Fruit fly (Drosophila melanogaster) whole organism, embryonic: ENCODE measurements around the gene Scgalpha.

Source experiments
- CG12104 ChIP-seq: fragments of 200-800 bp; sonication (Bioruptor generic); optimal IDR thresholded peaks from 3 replicates; lab custom pipeline; 2016; ENCODE audit warnings: missing biosample characterization, missing genetic modification characterization
- CG12219 ChIP-seq: fragments of 200-800 bp; sonication (Bioruptor generic); optimal IDR thresholded peaks from 3 replicates; lab custom pipeline; 2018; ENCODE audit warnings: missing biosample characterization, mild to moderate bottlenecking, missing genetic modification characterization
- CG12744 ChIP-seq: fragments of 200-800 bp; sonication (Bioruptor generic); optimal IDR thresholded peaks from 2 replicates; lab custom pipeline; 2016; ENCODE audit warnings: missing biosample characterization, missing genetic modification characterization
- CG14014 ChIP-seq: fragments of 200-800 bp; sonication (Bioruptor generic); IDR thresholded peaks from 2 replicates; pipeline ENCODE4 v1.3.6; 2022; ENCODE audit warnings: missing biosample characterization, missing genetic modification characterization
- CG1529 ChIP-seq: fragments of 200-800 bp; sonication (Bioruptor generic); optimal IDR thresholded peaks from 3 replicates; lab custom pipeline; 2018; ENCODE audit warnings: missing biosample characterization, missing genetic modification characterization
- CG15479 ChIP-seq: fragments of 200-800 bp; sonication (Bioruptor generic); optimal IDR thresholded peaks from 3 replicates; lab custom pipeline; 2019; ENCODE audit warnings: missing biosample characterization, mild to moderate bottlenecking, missing genetic modification characterization, moderate library complexity
- CG17328 ChIP-seq: fragments of 200-800 bp; sonication (Bioruptor generic); IDR thresholded peaks from 2 replicates; pipeline ENCODE4 v1.3.6; 2022; ENCODE audit warnings: missing biosample characterization, missing genetic modification characterization
- CG17802 ChIP-seq: fragments of 200-800 bp; sonication (Bioruptor generic); optimal IDR thresholded peaks from 2 replicates; lab custom pipeline; 2018; ENCODE audit warnings: missing biosample characterization, mild to moderate bottlenecking, missing genetic modification characterization, moderate library complexity
- CG2199 ChIP-seq: fragments of 200-800 bp; sonication (Bioruptor generic); IDR thresholded peaks from 3 replicates; pipeline ENCODE4 v1.3.6; 2022; ENCODE audit warnings: missing biosample characterization, missing genetic modification characterization
- CG2889 ChIP-seq: fragments of 200-800 bp; sonication (Bioruptor generic); IDR thresholded peaks from 3 replicates; pipeline ENCODE4 v1.3.6; 2022; ENCODE audit warnings: missing biosample characterization, missing genetic modification characterization
- CG32772 ChIP-seq: fragments of 200-800 bp; sonication (Bioruptor generic); IDR thresholded peaks from 2 replicates; pipeline ENCODE4 v1.3.6; 2022; ENCODE audit warnings: missing biosample characterization, missing genetic modification characterization
- CG34224 ChIP-seq: fragments of 200-800 bp; sonication (Bioruptor generic); IDR thresholded peaks from 3 replicates; pipeline ENCODE4 v1.3.6; 2022; ENCODE audit warnings: missing biosample characterization, missing genetic modification characterization; ENCODE audit not compliant: partially characterized antibody
- CG34376 ChIP-seq: fragments of 200-800 bp; sonication (Bioruptor generic); optimal IDR thresholded peaks from 2 replicates; lab custom pipeline; 2018; ENCODE audit warnings: missing biosample characterization, mild to moderate bottlenecking, missing genetic modification characterization
- CG4707 ChIP-seq: fragments of 200-800 bp; sonication (Bioruptor generic); optimal IDR thresholded peaks from 2 replicates; lab custom pipeline; 2018; ENCODE audit warnings: missing biosample characterization, mild to moderate bottlenecking, missing genetic modification characterization, moderate library complexity
- CG6272 ChIP-seq: fragments of 200-800 bp; sonication (Bioruptor generic); IDR thresholded peaks from 2 replicates; pipeline ENCODE4 v1.3.6; 2022; ENCODE audit warnings: missing biosample characterization, missing genetic modification characterization
- CG7745 ChIP-seq: fragments of 200-800 bp; sonication (Bioruptor generic); optimal IDR thresholded peaks from 2 replicates; lab custom pipeline; 2018; ENCODE audit warnings: missing biosample characterization, mild to moderate bottlenecking, missing genetic modification characterization, moderate library complexity
- CG7928 ChIP-seq: fragments of 200-800 bp; sonication (Bioruptor generic); optimal IDR thresholded peaks from 2 replicates; lab custom pipeline; 2017; ENCODE audit warnings: missing biosample characterization, mild to moderate bottlenecking, missing genetic modification characterization
- CG8290 ChIP-seq, 3 experiments: fragments of 200-800 bp; sonication (Bioruptor generic); optimal IDR thresholded peaks; 2 replicates each; lab custom pipeline; 2016 to 2019; ENCODE audit warnings: missing biosample characterization in 3 of 3, missing genetic modification characterization in 3 of 3, mild to moderate bottlenecking in 2 of 3, moderate library complexity in 1 of 3
- CG8765 ChIP-seq: fragments of 200-800 bp; sonication (Bioruptor generic); IDR thresholded peaks from 2 replicates; pipeline ENCODE4 v1.3.6; 2022; ENCODE audit warnings: missing biosample characterization, missing genetic modification characterization
- Camta ChIP-seq: fragments of 200-800 bp; sonication (Bioruptor generic); optimal IDR thresholded peaks from 2 replicates; lab custom pipeline; 2016; ENCODE audit warnings: missing biosample characterization, missing genetic modification characterization
- Ets65A ChIP-seq: fragments of 200-800 bp; sonication (Bioruptor generic); peaks from one replicate; lab custom pipeline; 2016; ENCODE audit warnings: missing biosample characterization, missing genetic modification characterization
- HLH4C ChIP-seq: fragments of 200-800 bp; sonication (Bioruptor generic); IDR thresholded peaks from 3 replicates; pipeline ENCODE4 v1.3.6; 2022; ENCODE audit warnings: missing biosample characterization, missing genetic modification characterization; ENCODE audit not compliant: partially characterized antibody
- Hmr ChIP-seq: fragments of 200-800 bp; sonication (Bioruptor generic); optimal IDR thresholded peaks from 3 replicates; lab custom pipeline; 2017; ENCODE audit warnings: mild to moderate bottlenecking, missing biosample characterization, missing genetic modification reagents, missing genetic modification characterization
- Sin3A ChIP-seq: fragments of >200 bp; optimal IDR thresholded peaks from 2 replicates; lab custom pipeline; 2018
- YL-1 ChIP-seq: fragments of 200-800 bp; sonication (Bioruptor generic); optimal IDR thresholded peaks from 3 replicates; lab custom pipeline; 2017; ENCODE audit warnings: missing biosample characterization, mild to moderate bottlenecking, missing genetic modification characterization
- ash1 ChIP-seq: fragments of 200-800 bp; sonication (Bioruptor generic); optimal IDR thresholded peaks from 2 replicates; lab custom pipeline; 2018; ENCODE audit warnings: missing biosample characterization, mild to moderate bottlenecking, missing genetic modification characterization
- bbx ChIP-seq: fragments of 200-800 bp; sonication (Bioruptor generic); IDR thresholded peaks from 2 replicates; pipeline ENCODE4 v1.3.6; 2022; ENCODE audit warnings: missing biosample characterization, missing genetic modification characterization; ENCODE audit not compliant: partially characterized antibody
- chif ChIP-seq, 2 experiments: fragments of 200-800 bp; sonication (Bioruptor generic); optimal IDR thresholded peaks; 3 replicates each; lab custom pipeline; 2016; ENCODE audit warnings: missing biosample characterization in 2 of 2, missing genetic modification characterization in 2 of 2
- chinmo ChIP-seq: fragments of 200-800 bp; sonication (Bioruptor generic); IDR thresholded peaks from 4 replicates; pipeline ENCODE4 v1.3.6; 2022; ENCODE audit warnings: missing biosample characterization, missing genetic modification characterization; ENCODE audit not compliant: partially characterized antibody
- crol ChIP-seq: fragments of 200-800 bp; sonication (Bioruptor generic); IDR thresholded peaks from 2 replicates; pipeline ENCODE4 v1.3.6; 2022; ENCODE audit warnings: missing biosample characterization, missing genetic modification characterization
- dmrt99B ChIP-seq: fragments of 200-800 bp; sonication (Bioruptor generic); optimal IDR thresholded peaks from 2 replicates; lab custom pipeline; 2018; ENCODE audit warnings: missing biosample characterization, mild to moderate bottlenecking, missing genetic modification characterization, moderate library complexity
- dysf ChIP-seq: fragments of 200-800 bp; sonication (Bioruptor generic); IDR thresholded peaks from 3 replicates; pipeline ENCODE4 v1.3.6; 2022; ENCODE audit warnings: missing biosample characterization, missing genetic modification characterization
- ems ChIP-seq: fragments of 200-800 bp; sonication (Bioruptor generic); optimal IDR thresholded peaks from 3 replicates; lab custom pipeline; 2016; ENCODE audit warnings: missing biosample characterization, missing genetic modification characterization
- ewg ChIP-seq: fragments of 200-800 bp; sonication (Bioruptor generic); optimal IDR thresholded peaks from 3 replicates; lab custom pipeline; 2017; ENCODE audit warnings: mild to moderate bottlenecking, missing biosample characterization, missing genetic modification reagents, missing genetic modification characterization
- exex ChIP-seq: fragments of 200-800 bp; sonication (Bioruptor generic); optimal IDR thresholded peaks from 4 replicates; lab custom pipeline; 2018; ENCODE audit warnings: missing biosample characterization, mild to moderate bottlenecking, missing genetic modification characterization, moderate library complexity
- fd64A ChIP-seq: fragments of 200-800 bp; sonication (Bioruptor generic); optimal IDR thresholded peaks from 3 replicates; lab custom pipeline; 2018; ENCODE audit warnings: missing biosample characterization, mild to moderate bottlenecking, missing genetic modification characterization
- gfzf ChIP-seq: fragments of 200-800 bp; sonication (Bioruptor generic); optimal IDR thresholded peaks from 2 replicates; lab custom pipeline; 2016; ENCODE audit warnings: missing biosample characterization, mild to moderate bottlenecking, missing genetic modification characterization, moderate library complexity
- hb ChIP-seq: fragments of 200-800 bp; sonication (Bioruptor generic); IDR thresholded peaks from 3 replicates; pipeline ENCODE4 v1.3.6; 2022; ENCODE audit warnings: missing biosample characterization, missing genetic modification characterization; ENCODE audit not compliant: partially characterized antibody
- kay ChIP-seq: fragments of 200-800 bp; sonication (Bioruptor generic); optimal IDR thresholded peaks from 2 replicates; lab custom pipeline; 2016; ENCODE audit warnings: missing biosample characterization, missing genetic modification characterization
- lab ChIP-seq: fragments of 200-800 bp; sonication (Bioruptor generic); optimal IDR thresholded peaks from 3 replicates; lab custom pipeline; 2017; ENCODE audit warnings: missing biosample characterization, missing genetic modification characterization, mild to moderate bottlenecking, moderate library complexity, missing genetic modification reagents
- psq ChIP-seq: fragments of 200-800 bp; sonication (Bioruptor generic); optimal IDR thresholded peaks from 2 replicates; lab custom pipeline; 2017; ENCODE audit warnings: missing biosample characterization, missing genetic modification characterization
- row ChIP-seq: fragments of 200-800 bp; sonication (Bioruptor generic); IDR thresholded peaks from 3 replicates; pipeline ENCODE4 v1.3.6; 2022; ENCODE audit warnings: missing biosample characterization, missing genetic modification characterization
- run ChIP-seq: fragments of 200-800 bp; sonication (Bioruptor generic); optimal IDR thresholded peaks from 3 replicates; lab custom pipeline; 2018; ENCODE audit warnings: missing biosample characterization, mild to moderate bottlenecking, missing genetic modification characterization
- seq ChIP-seq: fragments of 200-800 bp; sonication (Bioruptor generic); IDR thresholded peaks from 2 replicates; pipeline ENCODE4 v1.3.6; 2022; ENCODE audit warnings: missing biosample characterization, missing genetic modification characterization
- tap ChIP-seq: fragments of 200-800 bp; optimal IDR thresholded peaks from 3 replicates; lab custom pipeline; 2019; ENCODE audit warnings: missing biosample characterization, mild to moderate bottlenecking, missing genetic modification characterization, moderate library complexity
- tup ChIP-seq: fragments of 200-800 bp; sonication (Bioruptor generic); optimal IDR thresholded peaks from 2 replicates; lab custom pipeline; 2016; ENCODE audit warnings: missing biosample characterization, mild to moderate bottlenecking, missing genetic modification characterization, moderate library complexity
- unpg ChIP-seq: fragments of 200-800 bp; sonication (Bioruptor generic); optimal IDR thresholded peaks from 3 replicates; lab custom pipeline; 2018; ENCODE audit warnings: missing biosample characterization, mild to moderate bottlenecking, missing genetic modification characterization, moderate library complexity
- wor ChIP-seq: fragments of 200-800 bp; sonication (Bioruptor generic); IDR thresholded peaks from 2 replicates; pipeline ENCODE4 v1.3.6; 2022; ENCODE audit warnings: missing biosample characterization, missing genetic modification characterization
- yki ChIP-seq: fragments of >200 bp; optimal IDR thresholded peaks from 3 replicates; lab custom pipeline; 2018
- zfh2 ChIP-seq: fragments of 200-800 bp; sonication (Bioruptor generic); optimal IDR thresholded peaks from 2 replicates; lab custom pipeline; 2016; ENCODE audit warnings: missing biosample characterization, missing genetic modification characterization

Scgalpha gene

dm6 chr2L:8279400-8280065 lies 23.7 kb upstream of the Scgalpha start (continued):
- no peak for TF ChIP-seq HLH4C
- TF ChIP-seq yki (lab: Kevin White, UChicago) = no peak
- no peak for TF ChIP-seq gfzf (GFP tag; lab: Kevin White, UChicago)
- TF ChIP-seq Ets65A (GFP tag; lab: Kevin White, UChicago) = peak; percentile 79
- TF ChIP-seq CG17328 (GFP tag; lab: Robert Waterston, UW) = peak; percentile 82
- TF ChIP-seq seq (GFP tag; lab: Robert Waterston, UW) = no peak
- TF ChIP-seq CG14014 (GFP tag; lab: Robert Waterston, UW) = no peak
- no peak for TF ChIP-seq exex (tag; lab: Kevin White, UChicago)
- no peak for TF ChIP-seq kay (GFP tag; lab: Kevin White, UChicago)
- peak; percentile 69 for TF ChIP-seq row (GFP tag; lab: Robert Waterston, UW)
- peak; percentile 46 for TF ChIP-seq tap
- no peak for TF ChIP-seq chinmo (GFP tag; lab: Robert Waterston, UW)
- no peak; the same call in 1 of the 2 replicates for TF ChIP-seq wor (GFP tag; lab: Robert Waterston, UW)
- peak; percentile 52 for TF ChIP-seq CG1529 (GFP tag; lab: Kevin White, UChicago)
- TF ChIP-seq CG34224 (GFP tag; lab: Robert Waterston, UW) = no peak
- TF ChIP-seq psq (GFP tag; lab: Kevin White, UChicago) = no peak
- peak; percentile 64 for TF ChIP-seq CG8290 (GFP tag; optimal IDR thresholded peaks at IDR 0.05; lab: Kevin White, UChicago)
- TF ChIP-seq CG8290 (tag; optimal IDR thresholded peaks at IDR 0.05; lab: Kevin White, UChicago) = no peak
- peak; percentile 45 to 78 for TF ChIP-seq chif (GFP tag; optimal IDR thresholded peaks at IDR 0.05; lab: Kevin White, UChicago)
- TF ChIP-seq fd64A (GFP tag; lab: Kevin White, UChicago) = peak; percentile 45
- TF ChIP-seq unpg (GFP tag; lab: Kevin White, UChicago) = peak; percentile 76
- peak; percentile 38 for TF ChIP-seq CG12104
- peak; percentile 51 for TF ChIP-seq CG12219 (GFP tag; lab: Kevin White, UChicago)
- no peak for TF ChIP-seq CG15479 (GFP tag; lab: Kevin White, UChicago)
- peak; percentile 44 for TF ChIP-seq ewg (GFP tag; lab: Kevin White, UChicago)
- peak; percentile 33; the same call in 1 of the 3 replicates for TF ChIP-seq dysf (GFP tag; lab: Robert Waterston, UW)
- TF ChIP-seq CG34376 (GFP tag; lab: Kevin White, UChicago) = no peak
- peak; percentile 33 for TF ChIP-seq CG17802
- TF ChIP-seq CG2199 (GFP tag; lab: Robert Waterston, UW) = peak; percentile 81; the same call in 2 of the 3 replicates
- TF ChIP-seq crol (GFP tag; lab: Robert Waterston, UW) = peak; percentile 32; the same call in 1 of the 2 replicates
- 0 out of 2 replicates have a peak, but pooled peaks have one; percentile 26 for TF ChIP-seq CG32772 (GFP tag; lab: Robert Waterston, UW)
- no peak for TF ChIP-seq zfh2
- no peak for TF ChIP-seq YL-1 (GFP tag; lab: Kevin White, UChicago)
- no peak for TF ChIP-seq hb (GFP tag; lab: Robert Waterston, UW)
- peak; percentile 44 for TF ChIP-seq CG6272 (GFP tag; lab: Robert Waterston, UW)
- TF ChIP-seq Camta = peak; percentile 60
- peak; percentile 41 for TF ChIP-seq tup (GFP tag; lab: Kevin White, UChicago)
- peak; percentile 30 for TF ChIP-seq ems (GFP tag; lab: Kevin White, UChicago)
- TF ChIP-seq bbx (GFP tag; lab: Robert Waterston, UW) = no peak
- TF ChIP-seq lab (GFP tag; lab: Kevin White, UChicago) = peak; percentile 18
- TF ChIP-seq CG7745 = no peak
- no peak for TF ChIP-seq run (tag; lab: Kevin White, UChicago)
- peak; percentile 25 for TF ChIP-seq CG4707 (GFP tag; lab: Kevin White, UChicago)
- TF ChIP-seq Sin3A (lab: Kevin White, UChicago) = no peak
- TF ChIP-seq ash1 = no peak
- no peak for TF ChIP-seq CG12744 (GFP tag; lab: Kevin White, UChicago)
- TF ChIP-seq CG8765 (GFP tag; lab: Robert Waterston, UW) = peak; percentile 69; the same call in 1 of the 2 replicates
- no peak for TF ChIP-seq Hmr
- no peak for TF ChIP-seq CG7928 (GFP tag; lab: Kevin White, UChicago)
- no peak for TF ChIP-seq CG2889
- peak; percentile 59 for TF ChIP-seq dmrt99B
